Fruit fly (Drosophila melanogaster) whole organism, embryonic: ENCODE measurements around the gene CG10029.

ENCODE experiments used
- CG10321 ChIP-seq: fragments of 200-800 bp; sonication (Bioruptor generic); IDR thresholded peaks from 2 replicates; pipeline ENCODE4 v1.3.6; 2022; ENCODE audit warnings: missing biosample characterization, missing genetic modification characterization
- CG11560 ChIP-seq: fragments of 200-800 bp; sonication (Bioruptor generic); IDR thresholded peaks from 3 replicates; pipeline ENCODE4 v1.3.6; 2022; ENCODE audit warnings: missing biosample characterization, missing genetic modification characterization
- CG13287 ChIP-seq: fragments of 200-800 bp; sonication (Bioruptor generic); IDR thresholded peaks from 2 replicates; pipeline ENCODE4 v1.3.6; 2022; ENCODE audit warnings: missing biosample characterization, missing genetic modification characterization; ENCODE audit not compliant: partially characterized antibody
- CG13624 ChIP-seq: fragments of 200-800 bp; sonication (Bioruptor generic); optimal IDR thresholded peaks from 2 replicates; lab custom pipeline; 2016; ENCODE audit warnings: missing biosample characterization, missing genetic modification characterization
- CG14014 ChIP-seq: fragments of 200-800 bp; sonication (Bioruptor generic); IDR thresholded peaks from 2 replicates; pipeline ENCODE4 v1.3.6; 2022; ENCODE audit warnings: missing biosample characterization, missing genetic modification characterization
- CG1832 ChIP-seq: fragments of 200-800 bp; sonication (Bioruptor generic); optimal IDR thresholded peaks from 2 replicates; lab custom pipeline; 2017; ENCODE audit warnings: missing biosample characterization, mild to moderate bottlenecking, missing genetic modification characterization, inconsistent platforms
- CG3163 ChIP-seq: fragments of 200-800 bp; sonication (Bioruptor generic); optimal IDR thresholded peaks from 3 replicates; lab custom pipeline; 2016; ENCODE audit warnings: missing biosample characterization, missing genetic modification characterization
- CG32532 ChIP-seq: fragments of 200-800 bp; sonication (Bioruptor generic); IDR thresholded peaks from 2 replicates; pipeline ENCODE4 v1.3.6; 2022; ENCODE audit warnings: missing biosample characterization, missing genetic modification characterization
- CG4820 ChIP-seq: fragments of 200-800 bp; sonication (Bioruptor generic); optimal IDR thresholded peaks from 3 replicates; lab custom pipeline; 2016; ENCODE audit warnings: missing biosample characterization, missing genetic modification characterization
- CG8478 ChIP-seq: fragments of >200 bp; optimal IDR thresholded peaks from 2 replicates; lab custom pipeline; 2018
- CG8924 ChIP-seq: fragments of 200-800 bp; optimal IDR thresholded peaks from 3 replicates; lab custom pipeline; 2019; ENCODE audit warnings: missing biosample characterization, mild to moderate bottlenecking, missing genetic modification characterization, moderate library complexity
- CG8944 ChIP-seq: fragments of 200-800 bp; sonication (Bioruptor generic); optimal IDR thresholded peaks from 3 replicates; lab custom pipeline; 2016; ENCODE audit warnings: missing biosample characterization, missing genetic modification characterization
- CG9932 ChIP-seq: fragments of 200-800 bp; sonication (Bioruptor generic); IDR thresholded peaks from 2 replicates; pipeline ENCODE4 v1.3.6; 2022; ENCODE audit warnings: missing biosample characterization, missing genetic modification characterization
- Deaf1 ChIP-seq: fragments of 200-800 bp; optimal IDR thresholded peaks from 3 replicates; lab custom pipeline; 2019; ENCODE audit warnings: missing biosample characterization, mild to moderate bottlenecking, missing genetic modification characterization, moderate library complexity
- Drgx ChIP-seq: fragments of 200-800 bp; sonication (Bioruptor generic); IDR thresholded peaks from 2 replicates; pipeline ENCODE4 v1.3.6; 2022; ENCODE audit warnings: missing biosample characterization, missing genetic modification characterization
- Ets97D ChIP-seq: fragments of 200-800 bp; sonication (Bioruptor generic); optimal IDR thresholded peaks from 3 replicates; lab custom pipeline; 2016; ENCODE audit warnings: missing biosample characterization, missing genetic modification characterization
- Fer2 ChIP-seq: fragments of 200-800 bp; sonication (Bioruptor generic); optimal IDR thresholded peaks from 2 replicates; lab custom pipeline; 2018; ENCODE audit warnings: missing biosample characterization, mild to moderate bottlenecking, missing genetic modification characterization, moderate library complexity
- Lpt ChIP-seq: fragments of >200 bp; optimal IDR thresholded peaks from 2 replicates; lab custom pipeline; 2018; ENCODE audit warnings: missing biosample characterization, missing genetic modification characterization
- Nf-YB ChIP-seq: fragments of 200-800 bp; sonication (Bioruptor generic); optimal IDR thresholded peaks from 3 replicates; lab custom pipeline; 2019; ENCODE audit warnings: missing biosample characterization, mild to moderate bottlenecking, missing genetic modification characterization, moderate library complexity
- Nf-YC ChIP-seq: fragments of 200-800 bp; optimal IDR thresholded peaks from 3 replicates; lab custom pipeline; 2019; ENCODE audit warnings: missing biosample characterization, mild to moderate bottlenecking, missing genetic modification characterization, moderate library complexity
- NfI ChIP-seq: fragments of 200-800 bp; sonication (Bioruptor generic); optimal IDR thresholded peaks from 3 replicates; lab custom pipeline; 2018; ENCODE audit warnings: missing biosample characterization, mild to moderate bottlenecking, missing genetic modification characterization, moderate library complexity
- Rfx ChIP-seq: fragments of 200-800 bp; sonication (Bioruptor generic); IDR thresholded peaks from 2 replicates; pipeline ENCODE4 v1.3.6; 2022; ENCODE audit warnings: missing biosample characterization, missing genetic modification characterization
- Sin3A ChIP-seq: fragments of >200 bp; optimal IDR thresholded peaks from 2 replicates; lab custom pipeline; 2018
- Sox102F ChIP-seq: fragments of 200-800 bp; sonication (Bioruptor generic); optimal IDR thresholded peaks from 2 replicates; lab custom pipeline; 2018; ENCODE audit warnings: missing biosample characterization, mild to moderate bottlenecking, missing genetic modification characterization, moderate library complexity
- Taf1 ChIP-seq: fragments of 200-800 bp; sonication (Bioruptor generic); IDR thresholded peaks from 2 replicates; pipeline ENCODE4 v1.3.6; 2022; ENCODE audit warnings: missing biosample characterization, missing genetic modification characterization
- Trl ChIP-seq, 3 experiments: fragments of >200 bp in 2 of 3; fragments of 200-800 bp in 1 of 3; sonication (Bioruptor generic) in 1 of 3; optimal IDR thresholded peaks; 2 replicates in 1 of 3; 3 replicates in 2 of 3; lab custom pipeline; 2016 to 2017; ENCODE audit warnings: missing biosample characterization in 1 of 3, missing genetic modification characterization in 1 of 3
- Usf ChIP-seq: fragments of 200-800 bp; sonication (Bioruptor generic); optimal IDR thresholded peaks from 2 replicates; lab custom pipeline; 2017; ENCODE audit warnings: missing genotype, missing biosample characterization, missing genetic modification characterization
- ap ChIP-seq: fragments of 200-800 bp; sonication (Bioruptor generic); IDR thresholded peaks from 2 replicates; pipeline ENCODE4 v1.3.6; 2022; ENCODE audit warnings: missing biosample characterization, missing genetic modification characterization
- ara ChIP-seq: fragments of 200-800 bp; sonication (Bioruptor generic); IDR thresholded peaks from 2 replicates; pipeline ENCODE4 v1.3.6; 2022; ENCODE audit warnings: missing biosample characterization, missing genetic modification characterization
- bab2 ChIP-seq: fragments of 200-800 bp; sonication (Bioruptor generic); optimal IDR thresholded peaks from 2 replicates; lab custom pipeline; 2016; ENCODE audit warnings: missing biosample characterization, missing genetic modification characterization
- chinmo ChIP-seq: fragments of 200-800 bp; sonication (Bioruptor generic); IDR thresholded peaks from 4 replicates; pipeline ENCODE4 v1.3.6; 2022; ENCODE audit warnings: missing biosample characterization, missing genetic modification characterization; ENCODE audit not compliant: partially characterized antibody
- cwo ChIP-seq: fragments of 200-800 bp; sonication (Bioruptor generic); optimal IDR thresholded peaks from 3 replicates; lab custom pipeline; 2017; ENCODE audit warnings: missing biosample characterization, missing genetic modification characterization, mild to moderate bottlenecking, moderate library complexity, missing genetic modification reagents
- ewg ChIP-seq: fragments of 200-800 bp; sonication (Bioruptor generic); optimal IDR thresholded peaks from 3 replicates; lab custom pipeline; 2017; ENCODE audit warnings: mild to moderate bottlenecking, missing biosample characterization, missing genetic modification reagents, missing genetic modification characterization
- hbn ChIP-seq: fragments of 200-800 bp; sonication (Bioruptor generic); IDR thresholded peaks from 2 replicates; pipeline ENCODE4 v1.3.6; 2022; ENCODE audit warnings: missing biosample characterization, missing genetic modification characterization; ENCODE audit not compliant: partially characterized antibody
- hkb ChIP-seq, 2 experiments: fragments of 200-800 bp in 1 of 2; fragments of >200 bp in 1 of 2; sonication (Bioruptor generic) in 1 of 2; IDR thresholded peaks in 1 of 2; optimal IDR thresholded peaks in 1 of 2; 2 replicates each; pipeline versions ENCODE4 v1.3.6 to Lab custom; 2017 to 2022; ENCODE audit warnings: missing biosample characterization in 1 of 2, missing genetic modification characterization in 1 of 2
- jumu ChIP-seq: fragments of 200-800 bp; sonication (Bioruptor generic); optimal IDR thresholded peaks from 3 replicates; lab custom pipeline; 2016; ENCODE audit warnings: missing biosample characterization, missing genetic modification characterization
- lmd ChIP-seq: fragments of 200-800 bp; sonication (Bioruptor generic); IDR thresholded peaks from 2 replicates; pipeline ENCODE4 v1.3.6; 2022; ENCODE audit warnings: missing biosample characterization, missing genetic modification characterization
- maf-S ChIP-seq: fragments of 200-800 bp; sonication (Bioruptor generic); optimal IDR thresholded peaks from 2 replicates; lab custom pipeline; 2016; ENCODE audit warnings: missing biosample characterization, missing genetic modification characterization
- nom ChIP-seq: fragments of 200-800 bp; sonication (Bioruptor generic); optimal IDR thresholded peaks from 2 replicates; lab custom pipeline; 2017; ENCODE audit warnings: missing biosample characterization, missing genetic modification characterization, mild to moderate bottlenecking, moderate library complexity, missing genetic modification reagents
- org-1 ChIP-seq: fragments of 200-800 bp; sonication (Bioruptor generic); optimal IDR thresholded peaks from 2 replicates; lab custom pipeline; 2017; ENCODE audit warnings: missing biosample characterization, missing genetic modification characterization
- sqz ChIP-seq: fragments of 200-800 bp; sonication (Bioruptor generic); optimal IDR thresholded peaks from 3 replicates; lab custom pipeline; 2018; ENCODE audit warnings: missing biosample characterization, mild to moderate bottlenecking, missing genetic modification characterization
- stwl ChIP-seq: fragments of 200-800 bp; sonication (Bioruptor generic); optimal IDR thresholded peaks from 3 replicates; lab custom pipeline; 2018; ENCODE audit warnings: missing biosample characterization, mild to moderate bottlenecking, missing genetic modification characterization, moderate library complexity
- vvl ChIP-seq: fragments of 200-800 bp; sonication (Bioruptor generic); IDR thresholded peaks from 2 replicates; pipeline ENCODE4 v1.3.6; 2022; ENCODE audit warnings: missing biosample characterization, missing genetic modification characterization
- z ChIP-seq: fragments of 200-800 bp; sonication (Bioruptor generic); IDR thresholded peaks from 3 replicates; pipeline ENCODE4 v1.3.6; 2022; ENCODE audit warnings: missing biosample characterization, missing genetic modification characterization
- zen ChIP-seq: fragments of 200-800 bp; sonication (Bioruptor generic); optimal IDR thresholded peaks from 3 replicates; lab custom pipeline; 2018; ENCODE audit warnings: missing biosample characterization, mild to moderate bottlenecking, missing genetic modification characterization, moderate library complexity
- zen2 ChIP-seq: fragments of 200-800 bp; sonication (Bioruptor generic); IDR thresholded peaks from 3 replicates; pipeline ENCODE4 v1.3.6; 2022; ENCODE audit warnings: missing biosample characterization, missing genetic modification characterization; ENCODE audit not compliant: partially characterized antibody

The CG10029 gene

DNA sequence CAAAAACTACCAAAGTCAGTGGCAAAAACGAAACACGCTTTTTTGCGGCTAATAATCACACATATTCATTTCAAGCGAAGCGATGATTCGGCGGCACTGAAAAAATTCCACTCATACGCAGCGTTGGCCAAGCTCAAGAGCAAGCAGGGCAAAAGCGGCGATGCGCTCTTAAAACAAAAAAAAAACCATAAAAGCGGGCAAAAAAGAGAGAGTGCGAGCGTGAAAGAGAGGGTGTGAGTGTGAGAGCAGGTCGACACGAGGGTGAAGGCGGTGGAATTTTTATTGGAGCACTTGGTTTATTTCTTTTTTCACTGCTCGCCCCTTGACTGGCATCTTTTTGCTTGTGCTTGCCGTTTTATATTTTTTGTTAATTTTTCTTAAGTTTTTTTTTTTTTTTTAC lies 6.4 kb downstream of the CG10029 start (continued):
- TF ChIP-seq ara (GFP tag; lab: Robert Waterston, UW) (no peak), vvl (GFP tag; lab: Robert Waterston, UW) (no peak), lmd (no peak), jumu (GFP tag; lab: Kevin White, UChicago) (no peak), CG8924 (tag; lab: Kevin White, UChicago) (no peak), CG11560 (tag; lab: Robert Waterston, UW) (no peak), hbn (GFP tag; lab: Robert Waterston, UW) (no peak), bab2 (GFP tag; lab: Kevin White, UChicago) (no peak), Lpt (GFP tag; lab: Kevin White, UChicago) (no peak), CG8478 (lab: Kevin White, UChicago) (no peak)

- TF ChIP-seq CG10321 (GFP tag; lab: Robert Waterston, UW), result peak; percentile 75
- peak; percentile 92 for TF ChIP-seq z (GFP tag; lab: Robert Waterston, UW)
- TF ChIP-seq CG9932 (GFP tag; lab: Robert Waterston, UW), result 0 out of 2 replicates have a peak, but pooled peaks have one; percentile 16
- TF ChIP-seq nom, result peak; percentile 51
- TF ChIP-seq stwl (tag; lab: Kevin White, UChicago), result no peak
- no peak for TF ChIP-seq Ets97D (GFP tag; lab: Kevin White, UChicago)
- no peak for TF ChIP-seq Fer2 (tag; lab: Kevin White, UChicago)
- no peak for TF ChIP-seq hkb (optimal IDR thresholded peaks at IDR 0.05; lab: Kevin White, UChicago)
- no peak for TF ChIP-seq hkb (GFP tag; IDR thresholded peaks at IDR 0.05; lab: Robert Waterston, UW)
- TF ChIP-seq Nf-YB, result peak; percentile 89
- TF ChIP-seq CG13287 (GFP tag; lab: Robert Waterston, UW), result peak; percentile 21; the same call in 1 of the 2 replicates
- peak; percentile 92 for TF ChIP-seq ewg (GFP tag; lab: Kevin White, UChicago)
- TF ChIP-seq Deaf1 (tag; lab: Kevin White, UChicago), result peak; percentile 32
- TF ChIP-seq cwo, result no peak
- TF ChIP-seq zen (tag; lab: Kevin White, UChicago), result no peak
- TF ChIP-seq sqz, result peak; percentile 20
- TF ChIP-seq Usf (GFP tag; lab: Kevin White, UChicago), result no peak
- TF ChIP-seq CG11560 (tag; lab: Robert Waterston, UW), result no peak
- TF ChIP-seq chinmo, result 0 out of 4 replicates have a peak, but pooled peaks have one; percentile 36
- TF ChIP-seq Nf-YC, result peak; percentile 94
- 0 out of 2 replicates have a peak, but pooled peaks have one; percentile 43 for TF ChIP-seq Drgx (GFP tag; lab: Robert Waterston, UW)
- TF ChIP-seq hbn (GFP tag; lab: Robert Waterston, UW), result no peak
- TF ChIP-seq CG8478 (lab: Kevin White, UChicago), result peak; percentile 37
- TF ChIP-seq Trl (optimal IDR thresholded peaks at IDR 0.05; lab: Kevin White, UChicago), result peak; percentile 77 to 79
- TF ChIP-seq Trl (GFP tag; optimal IDR thresholded peaks at IDR 0.05; lab: Kevin White, UChicago), result no peak
- peak; percentile 63 for TF ChIP-seq CG1832
- no peak for TF ChIP-seq Sox102F
- TF ChIP-seq CG13624 (GFP tag; lab: Kevin White, UChicago), result no peak
- TF ChIP-seq CG8944 (GFP tag; lab: Kevin White, UChicago), result no peak
- TF ChIP-seq CG3163, result peak; percentile 75
Observed at dm6 chr3R:7309579-7310037, 7.4 kb downstream of the CG10029 start, which contains the start of gene rn. Gene rn (minus strand): TSS chr3R:7309629.

- TF ChIP-seq NfI (GFP tag; lab: Kevin White, UChicago), result no peak
- peak; percentile 91 for TF ChIP-seq CG3163
- no peak for TF ChIP-seq org-1
- TF ChIP-seq CG32532, result 0 out of 2 replicates have a peak, but pooled peaks have one; percentile 10
- TF ChIP-seq sqz, result peak; percentile 23
- TF ChIP-seq Taf1 (GFP tag; lab: Robert Waterston, UW), result no peak
- no peak for TF ChIP-seq Sin3A (lab: Kevin White, UChicago)
- TF ChIP-seq z (GFP tag; lab: Robert Waterston, UW), result peak; percentile 92
- TF ChIP-seq ap (GFP tag; lab: Robert Waterston, UW), result no peak
- no peak for TF ChIP-seq CG4820 (GFP tag; lab: Kevin White, UChicago)
- no peak for TF ChIP-seq CG14014
- TF ChIP-seq maf-S (GFP tag; lab: Kevin White, UChicago), result no peak
- no peak for TF ChIP-seq Rfx
- TF ChIP-seq Nf-YC, result peak; percentile 95
- peak; percentile 48; the same call in 1 of the 3 replicates for TF ChIP-seq zen2 (GFP tag; lab: Robert Waterston, UW)
- TF ChIP-seq Trl (optimal IDR thresholded peaks at IDR 0.05; lab: Kevin White, UChicago), result peak; percentile 63 to 69
- TF ChIP-seq Trl (GFP tag; optimal IDR thresholded peaks at IDR 0.05; lab: Kevin White, UChicago), result no peak
Observed at dm6 chr3R:7306539-7307192, 10.3 kb downstream of the CG10029 start.
